Worm (Caenorhabditis elegans) whole organism, L3 larva: ENCODE results near the gene srm-1.
"Not testable (repeated sequence)": the region's sequence is repeated elsewhere in the genome, so short reads cannot be mapped to it uniquely, and the experiment has no call there.

Experiments used
- ZK546.5 ChIP-seq: sonication (generic microtip); optimal IDR thresholded peaks from 2 replicates; lab custom pipeline; 2017; ENCODE audit warnings: missing biosample characterization, missing genetic modification characterization
- aly-2 ChIP-seq: fragments of 150-350 bp; optimal IDR thresholded peaks from 2 replicates; lab custom pipeline; 2014; ENCODE audit warnings: missing biosample characterization, missing genetic modification characterization
- ama-1 ChIP-seq: fragments of 150-350 bp; optimal IDR thresholded peaks from 2 replicates; lab custom pipeline; 2018
- ceh-16 ChIP-seq: sonication (generic microtip); optimal IDR thresholded peaks from 2 replicates; lab custom pipeline; 2017; ENCODE audit warnings: missing biosample characterization, missing genetic modification characterization
- ceh-28 ChIP-seq: fragments of 150-350 bp; optimal IDR thresholded peaks from 2 replicates; lab custom pipeline; 2014; ENCODE audit warnings: missing biosample characterization, missing genetic modification reagents, missing genetic modification characterization
- ceh-82 ChIP-seq: fragments of 150-350 bp; optimal IDR thresholded peaks from 2 replicates; lab custom pipeline; 2014; ENCODE audit warnings: missing biosample characterization, missing genetic modification characterization
- ceh-9 ChIP-seq: sonication (generic microtip); optimal IDR thresholded peaks from 2 replicates; lab custom pipeline; 2018; ENCODE audit warnings: missing biosample characterization, missing genetic modification characterization
- daf-12 ChIP-seq: fragments of 150-350 bp; optimal IDR thresholded peaks from 2 replicates; lab custom pipeline; 2014; ENCODE audit warnings: missing biosample characterization, missing genetic modification reagents, missing genetic modification characterization
- egl-27 ChIP-seq: sonication (generic microtip); optimal IDR thresholded peaks from 4 replicates; lab custom pipeline; 2017; ENCODE audit warnings: missing biosample characterization, missing genetic modification reagents, missing genetic modification characterization
- egl-5 ChIP-seq: fragments of 150-350 bp; optimal IDR thresholded peaks from 2 replicates; lab custom pipeline; 2017; ENCODE audit warnings: missing biosample characterization, missing genetic modification reagents, missing genetic modification characterization, inconsistent platforms
- elt-1 ChIP-seq: fragments of 150-350 bp; optimal IDR thresholded peaks from 2 replicates; lab custom pipeline; 2014; ENCODE audit warnings: missing biosample characterization, missing genetic modification characterization
- elt-2 ChIP-seq: sonication (generic microtip); optimal IDR thresholded peaks from 2 replicates; lab custom pipeline; 2016; ENCODE audit warnings: missing genetic modification reagents, mild to moderate bottlenecking, missing genetic modification characterization, missing compliant biosample characterization
- eor-1 ChIP-seq, 2 experiments: fragments of 150-350 bp; optimal IDR thresholded peaks; 2 replicates each; lab custom pipeline; 2014 to 2018; ENCODE audit warnings: missing biosample characterization in 2 of 2, missing genetic modification characterization in 2 of 2
- fos-1 ChIP-seq: fragments of 150-350 bp; optimal IDR thresholded peaks from 2 replicates; lab custom pipeline; 2014; ENCODE audit warnings: missing biosample characterization, missing genetic modification characterization
- hmg-11 ChIP-seq: sonication (generic microtip); optimal IDR thresholded peaks from 2 replicates; lab custom pipeline; 2016; ENCODE audit warnings: missing genetic modification characterization, missing compliant biosample characterization
- jun-1 ChIP-seq: fragments of 150-350 bp; optimal IDR thresholded peaks from 2 replicates; lab custom pipeline; 2014; ENCODE audit warnings: missing biosample characterization, missing genetic modification reagents, missing genetic modification characterization
- lin-15B ChIP-seq: fragments of 150-350 bp; optimal IDR thresholded peaks from 2 replicates; lab custom pipeline; 2014; ENCODE audit warnings: missing biosample characterization, missing genetic modification characterization
- lin-39 ChIP-seq: fragments of 150-350 bp; optimal IDR thresholded peaks from 2 replicates; lab custom pipeline; 2018; ENCODE audit warnings: missing biosample characterization, missing genetic modification reagents, missing genetic modification characterization
- lsy-12 ChIP-seq: sonication (generic microtip); optimal IDR thresholded peaks from 2 replicates; lab custom pipeline; 2016; ENCODE audit warnings: mild to moderate bottlenecking, missing genetic modification characterization, missing compliant biosample characterization
- mdl-1 ChIP-seq: fragments of 150-350 bp; optimal IDR thresholded peaks from 2 replicates; lab custom pipeline; 2014; ENCODE audit warnings: missing biosample characterization, missing genetic modification characterization
- nhr-11 ChIP-seq: fragments of 150-350 bp; optimal IDR thresholded peaks from 2 replicates; lab custom pipeline; 2014; ENCODE audit warnings: missing biosample characterization, missing genetic modification characterization
- nhr-12 ChIP-seq: fragments of 150-350 bp; optimal IDR thresholded peaks from 2 replicates; lab custom pipeline; 2014; ENCODE audit warnings: missing biosample characterization, missing genetic modification characterization
- nhr-23 ChIP-seq: fragments of 150-350 bp; optimal IDR thresholded peaks from 2 replicates; lab custom pipeline; 2014; ENCODE audit warnings: missing biosample characterization, missing genetic modification reagents, missing genetic modification characterization
- nhr-237 ChIP-seq: fragments of 150-350 bp; optimal IDR thresholded peaks from 2 replicates; lab custom pipeline; 2014; ENCODE audit warnings: missing biosample characterization, missing genetic modification characterization
- nhr-25 ChIP-seq: sonication (generic microtip); optimal IDR thresholded peaks from 2 replicates; lab custom pipeline; 2017; ENCODE audit warnings: missing biosample characterization, missing genetic modification characterization
- nhr-28 ChIP-seq: fragments of 150-350 bp; optimal IDR thresholded peaks from 2 replicates; lab custom pipeline; 2014; ENCODE audit warnings: missing biosample characterization, missing genetic modification characterization
- nhr-76 ChIP-seq: fragments of 150-350 bp; sonication (generic microtip); optimal IDR thresholded peaks from 5 replicates; lab custom pipeline; 2014; ENCODE audit warnings: missing biosample characterization, missing genetic modification characterization
- nhr-77 ChIP-seq: fragments of 150-350 bp; optimal IDR thresholded peaks from 2 replicates; lab custom pipeline; 2014; ENCODE audit warnings: missing biosample characterization, missing genetic modification characterization
- pha-4 ChIP-seq: fragments of 150-350 bp; optimal IDR thresholded peaks from 2 replicates; lab custom pipeline; 2014; ENCODE audit warnings: missing biosample characterization, missing genetic modification reagents, missing genetic modification characterization
- pqm-1 ChIP-seq: fragments of 150-350 bp; optimal IDR thresholded peaks from 2 replicates; lab custom pipeline; 2017; ENCODE audit warnings: missing biosample characterization, missing genetic modification characterization, inconsistent platforms
- sea-2 ChIP-seq: fragments of 150-350 bp; sonication (generic microtip); optimal IDR thresholded peaks from 4 replicates; lab custom pipeline; 2014; ENCODE audit warnings: missing biosample characterization, missing genetic modification reagents, missing genetic modification characterization
- skn-1 ChIP-seq: fragments of 150-350 bp; optimal IDR thresholded peaks from 2 replicates; lab custom pipeline; 2014; ENCODE audit warnings: missing biosample characterization, missing genetic modification characterization
- snpc-4 ChIP-seq: fragments of 150-350 bp; optimal IDR thresholded peaks from 2 replicates; lab custom pipeline; 2014; ENCODE audit warnings: missing biosample characterization, missing genetic modification characterization
- tbx-2 ChIP-seq: sonication (generic microtip); optimal IDR thresholded peaks from 2 replicates; lab custom pipeline; 2016; ENCODE audit warnings: mild to moderate bottlenecking, missing genetic modification characterization, missing compliant biosample characterization
- zag-1 ChIP-seq: fragments of 150-350 bp; optimal IDR thresholded peaks from 2 replicates; lab custom pipeline; 2014; ENCODE audit warnings: missing biosample characterization, missing genetic modification characterization
- ztf-11 ChIP-seq: fragments of 150-350 bp; optimal IDR thresholded peaks from 2 replicates; lab custom pipeline; 2014; ENCODE audit warnings: missing biosample characterization, missing genetic modification characterization
- ztf-4 ChIP-seq: fragments of 150-350 bp; optimal IDR thresholded peaks from 2 replicates; lab custom pipeline; 2014; ENCODE audit warnings: missing biosample characterization, missing genetic modification characterization

Gene srm-1

ce11 chrIV:5016461-5016860, 4.1 kb downstream of the srm-1 start, which contains the start of gene ssq-4:
TSS of gene ssq-4 (plus strand) at chrIV:5016479.
- not testable (repeated sequence) for TF ChIP-seq lin-39 (tag; lab: Kevin White, UChicago); mdl-1; ama-1 (lab: Kevin White, UChicago)
- TF ChIP-seq, all 47 proteins: peak for 0; not testable (repeated sequence) for 47

ce11 chrIV:5017075-5017474, 4.7 kb downstream of the srm-1 start, which contains the start of gene T28H11.7:
TSS of gene T28H11.7 (minus strand) at chrIV:5017175.
- TF ChIP-seq elt-2; eor-1 (tag; optimal IDR thresholded peaks at IDR 0.05; lab: Kevin White, UChicago); nhr-25 (tag; lab: Kevin White, UChicago): not testable (repeated sequence)

ce11 chrIV:5020533-5020932, 8.2 kb downstream of the srm-1 start, which contains the start of gene T28H11.8:
TSS of gene T28H11.8 (minus strand) at chrIV:5020633.
- TF ChIP-seq lsy-12 (tag; lab: Kevin White, UChicago) (no peak), tbx-2 (tag; lab: Kevin White, UChicago) (no peak), aly-2 (tag; lab: Kevin White, UChicago) (no peak), nhr-12 (tag; lab: Kevin White, UChicago) (no peak), lin-39 (tag; lab: Kevin White, UChicago) (no peak), ceh-28 (no peak), sea-2 (no peak), egl-27 (tag; lab: Kevin White, UChicago) (no peak), lin-15B (tag; lab: Kevin White, UChicago) (no peak), skn-1 (tag; lab: Kevin White, UChicago) (no peak)

- TF ChIP-seq jun-1 (tag; lab: Kevin White, UChicago) (no peak), nhr-25 (tag; lab: Kevin White, UChicago) (no peak), nhr-77 (tag; lab: Kevin White, UChicago) (no peak), zag-1 (tag; lab: Kevin White, UChicago) (no peak), egl-27 (tag; lab: Kevin White, UChicago) (no peak), nhr-28 (tag; lab: Kevin White, UChicago) (no peak), nhr-76 (no peak), daf-12 (tag; lab: Kevin White, UChicago) (no peak), nhr-23 (no peak)
These were observed 13.3 kb downstream of the srm-1 start, which contains the start of gene C09B9.85 for ce11 chrIV:5025646-5026045. TSS of gene C09B9.85 (minus strand) at chrIV:5025746.

- TF ChIP-seq sea-2 (no peak), nhr-12 (tag; lab: Kevin White, UChicago) (no peak), elt-2 (no peak), egl-5 (no peak), jun-1 (tag; lab: Kevin White, UChicago) (no peak), ceh-16 (tag; lab: Kevin White, UChicago) (no peak), hmg-11 (tag; lab: Kevin White, UChicago) (no peak), snpc-4 (tag; lab: Kevin White, UChicago) (no peak), pqm-1 (tag; lab: Kevin White, UChicago) (no peak), ztf-4 (no peak), nhr-25 (tag; lab: Kevin White, UChicago) (no peak), nhr-237 (tag; lab: Kevin White, UChicago) (no peak)
- TF ChIP-seq, all 47 proteins: peak for 0
These were observed 16.6 kb downstream of the srm-1 start, which contains the start of the genes best-6 and C09B9.2 for ce11 chrIV:5028978-5029377. TSS of gene best-6 (minus strand) at chrIV:5029078. TSS of gene C09B9.2 (plus strand) at chrIV:5029291.

ce11 chrIV:5031346-5031745, 19.0 kb downstream of the srm-1 start:
- TF ChIP-seq jun-1 (tag; lab: Kevin White, UChicago) (no peak), elt-1 (tag; lab: Kevin White, UChicago) (no peak), nhr-11 (tag; lab: Kevin White, UChicago) (no peak), sea-2 (no peak), elt-2 (no peak), daf-12 (tag; lab: Kevin White, UChicago) (no peak), ceh-9 (no peak), fos-1 (no peak), nhr-237 (tag; lab: Kevin White, UChicago) (no peak), nhr-28 (tag; lab: Kevin White, UChicago) (no peak), aly-2 (tag; lab: Kevin White, UChicago) (no peak), lin-39 (tag; lab: Kevin White, UChicago) (no peak), ztf-4 (no peak), ztf-11 (tag; lab: Kevin White, UChicago) (no peak), ZK546.5 (tag; lab: Kevin White, UChicago) (no peak), nhr-25 (tag; lab: Kevin White, UChicago) (no peak), mdl-1 (no peak), lsy-12 (tag; lab: Kevin White, UChicago) (no peak), pha-4 (tag; lab: Kevin White, UChicago) (no peak), ceh-82 (no peak)
